Worm (Caenorhabditis elegans) whole organism, L1 larva: ENCODE results near the gene zig-11.

Experiments
- F16B12.6 ChIP-seq: fragments of 150-350 bp; optimal IDR thresholded peaks from 2 replicates; lab custom pipeline; 2014; ENCODE audit warnings: missing biosample characterization, missing genetic modification characterization
- aha-1 ChIP-seq: fragments of 150-350 bp; optimal IDR thresholded peaks from 2 replicates; lab custom pipeline; 2014; ENCODE audit warnings: missing biosample characterization, missing genetic modification characterization
- alr-1 ChIP-seq: fragments of 200-800 bp; sonication (Bioruptor generic); optimal IDR thresholded peaks from 2 replicates; lab custom pipeline; 2018; ENCODE audit warnings: borderline replicate concordance, mild to moderate bottlenecking, missing genetic modification characterization, missing compliant biosample characterization
- ama-1 ChIP-seq: fragments of 150-350 bp; optimal IDR thresholded peaks from 2 replicates; lab custom pipeline; 2014
- blmp-1 ChIP-seq: fragments of 150-350 bp; optimal IDR thresholded peaks from 2 replicates; lab custom pipeline; 2014; ENCODE audit warnings: missing biosample characterization, missing genetic modification characterization
- ceh-63 ChIP-seq: fragments of 200-800 bp; sonication (Bioruptor generic); optimal IDR thresholded peaks from 2 replicates; lab custom pipeline; 2018; ENCODE audit warnings: mild to moderate bottlenecking, missing genetic modification characterization, missing compliant biosample characterization
- dpl-1 ChIP-seq, 3 experiments: fragments of 150-350 bp in 2 of 3; sonication (generic microtip) in 1 of 3; optimal IDR thresholded peaks; 2 replicates each; lab custom pipeline; 2014 to 2017; ENCODE audit warnings: missing biosample characterization in 3 of 3, missing genetic modification characterization in 3 of 3, missing genetic modification reagents in 3 of 3
- efl-1 ChIP-seq, 4 experiments: fragments of 150-350 bp; optimal IDR thresholded peaks in 3 of 4; peaks in 1 of 4; 1 replicate in 1 of 4; 2 replicates in 3 of 4; lab custom pipeline; 2014; ENCODE audit warnings: missing biosample characterization in 2 of 4, missing genetic modification characterization in 2 of 4, missing genetic modification reagents in 2 of 4
- egl-27 ChIP-seq, 2 experiments: fragments of 150-350 bp in 1 of 2; sonication (generic microtip); optimal IDR thresholded peaks; 3 replicates each; lab custom pipeline; 2017 to 2018; ENCODE audit warnings: missing biosample characterization in 2 of 2, missing genetic modification characterization in 2 of 2, missing genetic modification reagents in 2 of 2
- elt-2 ChIP-seq: sonication (generic microtip); optimal IDR thresholded peaks from 2 replicates; lab custom pipeline; 2016; ENCODE audit warnings: missing genetic modification characterization, mild to moderate bottlenecking, inconsistent platforms, missing compliant biosample characterization, missing genetic modification reagents
- elt-3 ChIP-seq, 6 experiments: fragments of 150-350 bp in 1 of 6; sonication (generic microtip); optimal IDR thresholded peaks; 2 replicates each; lab custom pipeline; 2017 to 2018; ENCODE audit warnings: missing biosample characterization in 6 of 6, missing genetic modification characterization in 6 of 6, inconsistent platforms in 1 of 6
- fos-1 ChIP-seq: fragments of 150-350 bp; optimal IDR thresholded peaks from 2 replicates; lab custom pipeline; 2014; ENCODE audit warnings: missing biosample characterization, missing genetic modification characterization
- hlh-17 ChIP-seq: fragments of 200-800 bp; sonication (Bioruptor generic); optimal IDR thresholded peaks from 2 replicates; lab custom pipeline; 2018; ENCODE audit warnings: missing genetic modification characterization, mild to moderate bottlenecking, missing compliant biosample characterization, moderate library complexity, borderline replicate concordance
- irx-1 ChIP-seq: sonication (generic microtip); optimal IDR thresholded peaks from 2 replicates; lab custom pipeline; 2016; ENCODE audit warnings: missing genetic modification characterization, missing compliant biosample characterization
- jun-1 ChIP-seq: fragments of 150-350 bp; optimal IDR thresholded peaks from 2 replicates; lab custom pipeline; 2014; ENCODE audit warnings: missing biosample characterization, missing genetic modification reagents, missing genetic modification characterization
- lin-14 ChIP-seq: fragments of 200-800 bp; sonication (Bioruptor generic); optimal IDR thresholded peaks from 2 replicates; lab custom pipeline; 2018; ENCODE audit warnings: mild to moderate bottlenecking, missing genetic modification characterization, moderate library complexity, missing compliant biosample characterization
- lin-15B ChIP-seq: fragments of 150-350 bp; sonication (generic microtip); optimal IDR thresholded peaks from 3 replicates; lab custom pipeline; 2014; ENCODE audit warnings: missing biosample characterization, missing genetic modification characterization
- mdl-1 ChIP-seq, 2 experiments: fragments of 150-350 bp; optimal IDR thresholded peaks; 2 replicates each; lab custom pipeline; 2014 to 2017; ENCODE audit warnings: missing biosample characterization in 2 of 2, missing genetic modification characterization in 2 of 2, inconsistent platforms in 1 of 2
- nhr-11 ChIP-seq: fragments of 150-350 bp; optimal IDR thresholded peaks from 2 replicates; lab custom pipeline; 2014; ENCODE audit warnings: missing biosample characterization, missing genetic modification characterization
- nhr-12 ChIP-seq: sonication (generic microtip); optimal IDR thresholded peaks from 2 replicates; lab custom pipeline; 2017; ENCODE audit warnings: missing biosample characterization, missing genetic modification characterization
- nhr-90 ChIP-seq: sonication (generic microtip); optimal IDR thresholded peaks from 2 replicates; lab custom pipeline; 2016; ENCODE audit warnings: mild to moderate bottlenecking, missing genetic modification characterization, missing compliant biosample characterization; ENCODE audit not compliant: poor library complexity
- snpc-4 ChIP-seq: fragments of 150-350 bp; optimal IDR thresholded peaks from 2 replicates; lab custom pipeline; 2014; ENCODE audit warnings: missing biosample characterization, missing genetic modification characterization
- swsn-7 ChIP-seq: sonication (generic microtip); optimal IDR thresholded peaks from 2 replicates; lab custom pipeline; 2016; ENCODE audit warnings: missing genetic modification characterization, missing compliant biosample characterization
- tbx-2 ChIP-seq: sonication (generic microtip); optimal IDR thresholded peaks from 2 replicates; lab custom pipeline; 2016; ENCODE audit warnings: missing genetic modification characterization, missing compliant biosample characterization
- unc-98 ChIP-seq: fragments of 200-800 bp; sonication (Bioruptor generic); IDR thresholded peaks from 2 replicates; pipeline ENCODE4 v1.3.6; 2022; ENCODE audit warnings: missing genetic modification characterization, missing compliant biosample characterization
- vab-15 ChIP-seq: sonication (generic microtip); optimal IDR thresholded peaks from 2 replicates; lab custom pipeline; 2017; ENCODE audit warnings: missing genotype, mild to moderate bottlenecking, missing genetic modification characterization, missing compliant biosample characterization
- xbp-1 ChIP-seq: sonication (generic microtip); optimal IDR thresholded peaks from 2 replicates; lab custom pipeline; 2016; ENCODE audit warnings: missing genetic modification characterization, missing compliant biosample characterization
- ztf-11 ChIP-seq, 2 experiments: sonication (generic microtip); optimal IDR thresholded peaks; 2 replicates each; lab custom pipeline; 2016 to 2017; ENCODE audit warnings: missing genetic modification characterization in 2 of 2, missing biosample characterization in 1 of 2, missing compliant biosample characterization in 1 of 2
- ztf-4 ChIP-seq: fragments of 150-350 bp; optimal IDR thresholded peaks from 2 replicates; lab custom pipeline; 2014; ENCODE audit warnings: missing biosample characterization, missing genetic modification characterization

Gene zig-11

DNA sequence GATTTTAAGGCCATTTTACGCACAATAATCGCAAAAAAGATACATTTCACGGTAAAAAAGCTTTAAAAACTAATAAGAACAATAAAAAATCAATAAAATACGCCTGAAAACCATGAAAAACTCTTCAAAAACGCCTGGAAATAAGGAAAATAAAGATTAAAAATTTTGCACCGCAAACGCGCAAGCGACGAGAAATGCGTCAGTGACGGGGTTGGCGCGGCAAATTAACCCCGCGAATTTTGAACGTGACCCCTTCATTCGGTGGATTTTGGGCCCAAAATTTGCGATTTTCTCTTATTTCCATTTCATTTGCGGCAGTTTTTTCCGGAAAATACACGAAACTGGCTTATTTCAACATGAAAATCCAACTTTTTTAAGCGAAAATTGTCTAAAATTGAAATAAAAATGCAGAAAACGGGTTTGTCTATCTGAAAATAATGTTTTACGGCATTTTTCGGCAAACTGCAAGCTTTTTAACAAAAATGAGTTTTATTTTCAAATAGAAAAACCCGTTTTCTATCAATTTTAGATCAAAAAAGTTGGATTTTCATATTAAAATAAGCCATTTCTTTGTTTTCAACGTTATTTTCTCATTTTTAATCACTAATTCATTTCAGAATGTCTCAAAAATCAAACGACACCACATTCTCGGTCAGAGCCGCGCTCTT, 24.0 kb downstream of the zig-11 start, which contains the start of gene knl-3 (continued):
- TF ChIP-seq nhr-12 (tag; lab: Kevin White, UChicago) (no peak), swsn-7 (tag; lab: Kevin White, UChicago) (peak; percentile 90), nhr-90 (tag; lab: Kevin White, UChicago) (peak; percentile 88), irx-1 (tag; lab: Kevin White, UChicago) (peak; percentile 82), mdl-1 (tag; optimal IDR thresholded peaks at IDR 0.05; lab: Kevin White, UChicago) (peak in 1 of 2 experiments; percentile 84)

DNA sequence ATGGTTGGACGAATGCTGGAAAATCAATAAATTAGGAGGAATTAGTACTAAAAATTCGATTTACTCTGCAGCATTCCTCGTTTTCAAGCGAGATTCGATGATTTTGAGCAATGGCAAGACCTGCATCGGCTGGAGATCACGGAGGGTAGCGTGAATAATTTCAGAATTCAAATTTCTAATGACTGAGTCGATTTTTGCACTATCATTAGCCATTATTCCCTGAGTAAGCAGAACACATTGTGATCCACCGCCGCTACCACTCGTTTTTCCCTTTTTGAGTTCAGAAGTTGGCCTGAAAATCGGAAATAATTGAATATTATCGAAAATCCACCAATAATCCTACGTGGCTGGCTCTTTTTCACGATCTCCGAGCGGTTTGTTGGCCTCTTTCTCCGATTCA, 24.7 kb downstream of the zig-11 start:
- TF ChIP-seq hlh-17 (GFP tag; lab: Kevin White, UChicago): no peak
- no peak for TF ChIP-seq jun-1 (tag; lab: Kevin White, UChicago)
- no peak for TF ChIP-seq ztf-11 (tag; optimal IDR thresholded peaks at IDR 0.05; lab: Kevin White, UChicago)
- no peak for TF ChIP-seq ceh-63
- TF ChIP-seq efl-1 (optimal IDR thresholded peaks at IDR 0.05; lab: Kevin White, UChicago): no peak
- peak in 1 of 2 experiments; percentile 71 for TF ChIP-seq efl-1 (GFP tag; optimal IDR thresholded peaks at IDR 0.05 in 1 of 2; lab: Kevin White, UChicago)
- no peak for TF ChIP-seq mdl-1 (tag; optimal IDR thresholded peaks at IDR 0.05; lab: Kevin White, UChicago)

DNA sequence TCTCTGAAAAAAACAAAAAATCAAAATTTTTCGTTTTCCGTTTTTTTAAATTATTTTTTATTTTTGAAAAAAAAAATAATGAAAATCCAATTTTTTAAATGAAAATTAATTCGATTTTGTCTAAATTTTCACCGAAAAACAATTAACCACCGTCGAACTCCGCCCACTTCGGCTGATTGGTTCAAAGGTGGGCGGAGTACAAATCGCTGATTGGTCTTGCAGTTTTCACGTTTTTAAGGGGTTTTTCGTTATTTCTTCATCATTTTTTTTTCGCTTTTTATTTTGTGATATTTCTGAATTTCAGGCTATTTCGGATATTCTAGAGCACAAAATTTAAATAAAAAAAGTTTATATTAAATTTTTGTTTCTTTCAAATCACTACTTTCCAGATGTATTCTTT, 27.7 kb downstream of the zig-11 start:
- TF ChIP-seq alr-1 (tag; lab: Kevin White, UChicago) (no peak), elt-3 (tag; optimal IDR thresholded peaks at IDR 0.05; lab: Kevin White, UChicago) (no peak), unc-98 (GFP tag; lab: Robert Waterston, UW) (no peak), elt-2 (tag; lab: Kevin White, UChicago) (no peak), fos-1 (no peak), lin-14 (no peak), ceh-63 (no peak), ztf-11 (tag; optimal IDR thresholded peaks at IDR 0.05; lab: Kevin White, UChicago) (no peak), ama-1 (no peak), egl-27 (tag; optimal IDR thresholded peaks at IDR 0.05; lab: Kevin White, UChicago) (no peak), snpc-4 (no peak), jun-1 (tag; lab: Kevin White, UChicago) (no peak), vab-15 (tag; lab: Kevin White, UChicago) (no peak), aha-1 (no peak), lin-15B (tag; lab: Kevin White, UChicago) (no peak)

DNA sequence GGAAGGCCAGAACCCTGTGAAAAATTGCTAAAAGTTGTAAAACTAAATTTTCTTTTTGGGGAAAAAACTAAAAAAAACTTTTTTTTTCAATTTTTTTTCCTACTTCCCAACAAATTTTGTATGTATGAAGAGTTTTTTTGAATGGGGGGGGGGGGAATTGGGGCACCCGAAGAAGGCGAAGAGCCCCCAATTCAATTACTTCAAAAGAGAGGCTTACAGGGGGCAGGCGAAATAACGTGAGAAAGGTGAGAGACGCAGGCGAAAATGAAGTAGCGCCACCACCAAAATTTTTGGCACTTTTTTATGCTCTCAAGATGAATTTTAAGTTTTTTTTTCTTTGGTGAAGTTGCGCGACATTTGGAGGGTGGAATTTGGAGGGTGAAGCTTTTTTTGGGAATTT, 29.8 kb downstream of the zig-11 start:
- no peak for TF ChIP-seq efl-1 (optimal IDR thresholded peaks at IDR 0.05; lab: Kevin White, UChicago)
- TF ChIP-seq efl-1 (GFP tag; optimal IDR thresholded peaks at IDR 0.05 in 1 of 2; lab: Kevin White, UChicago): peak in 1 of 2 experiments; percentile 10
- no peak for TF ChIP-seq dpl-1 (GFP tag; optimal IDR thresholded peaks at IDR 0.05; lab: Kevin White, UChicago)
- TF ChIP-seq, all 84 proteins: peak for 1

DNA sequence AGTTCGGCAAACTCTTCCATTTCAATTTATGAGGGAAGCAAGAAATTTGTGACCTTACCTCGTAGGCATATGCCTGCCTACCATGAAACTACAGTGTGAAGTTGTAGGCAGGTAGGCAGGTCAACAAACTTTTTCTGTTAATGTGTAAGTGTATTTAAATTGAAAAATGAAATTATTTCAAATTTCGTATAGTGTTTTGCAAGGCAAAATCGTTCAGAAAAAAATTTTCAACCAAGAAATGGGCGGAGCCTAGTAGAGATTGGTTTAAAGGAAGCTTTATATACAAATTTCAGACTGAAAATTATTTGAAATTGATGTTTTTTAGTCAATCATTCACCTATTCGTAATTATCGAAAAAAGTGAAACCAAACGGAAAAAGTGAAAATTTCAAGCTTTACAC, 34.9 kb downstream of the zig-11 start:
- TF ChIP-seq xbp-1 (tag; lab: Kevin White, UChicago) (no peak), efl-1 (optimal IDR thresholded peaks at IDR 0.05; lab: Kevin White, UChicago) (no peak), efl-1 (GFP tag; optimal IDR thresholded peaks at IDR 0.05 in 1 of 2; lab: Kevin White, UChicago) (peak in 1 of 2 experiments; percentile 52), nhr-11 (tag; lab: Kevin White, UChicago) (no peak), tbx-2 (tag; lab: Kevin White, UChicago) (no peak)

DNA sequence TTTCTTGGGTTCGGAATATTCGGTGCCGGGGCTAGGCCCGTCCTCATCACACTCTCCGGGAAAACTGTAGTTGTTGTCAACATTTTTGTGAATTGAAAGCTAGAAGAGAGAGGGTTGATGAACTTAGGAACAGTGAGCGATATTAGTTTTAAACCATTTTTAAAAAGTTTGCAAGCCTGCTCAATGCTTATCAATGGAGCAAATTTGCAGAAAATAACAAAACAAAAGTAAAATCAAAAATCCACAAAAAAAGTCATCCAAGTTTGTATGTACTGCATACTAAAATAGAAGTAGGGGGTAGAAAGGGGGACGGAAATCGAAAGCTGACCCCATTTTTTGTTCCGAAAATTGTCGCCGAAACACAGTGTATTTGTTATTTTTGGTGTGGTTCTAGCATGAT, 36.6 kb downstream of the zig-11 start, which contains the start of gene T10B5.10:
T10B5.10 (minus strand) TSS at position 101 of the 400 bp plus-strand sequence.
- TF ChIP-seq efl-1 (optimal IDR thresholded peaks at IDR 0.05; lab: Kevin White, UChicago) (no peak), efl-1 (GFP tag; optimal IDR thresholded peaks at IDR 0.05 in 1 of 2; lab: Kevin White, UChicago) (peak in 1 of 2 experiments; percentile 51), blmp-1 (tag; lab: Kevin White, UChicago) (peak; percentile 70), ztf-4 (tag; lab: Kevin White, UChicago) (no peak), F16B12.6 (tag; lab: Kevin White, UChicago) (no peak)
- TF ChIP-seq, all 84 proteins: peak for 2
